Fruit fly (Drosophila melanogaster) whole organism, embryonic: ENCODE results near the gene CG12728.

Experiments
- B-H1 ChIP-seq: fragments of 200-800 bp; sonication (Bioruptor generic); IDR thresholded peaks from 3 replicates; pipeline ENCODE4 v1.3.6; 2022; ENCODE audit warnings: missing biosample characterization, missing genetic modification characterization
- CG10321 ChIP-seq: fragments of 200-800 bp; sonication (Bioruptor generic); IDR thresholded peaks from 2 replicates; pipeline ENCODE4 v1.3.6; 2022; ENCODE audit warnings: missing biosample characterization, missing genetic modification characterization
- CG11247 ChIP-seq: fragments of 200-800 bp; sonication (Bioruptor generic); IDR thresholded peaks from 2 replicates; pipeline ENCODE4 v1.3.6; 2022; ENCODE audit warnings: missing biosample characterization, missing genetic modification characterization
- CG11695 ChIP-seq: fragments of 200-800 bp; sonication (Bioruptor generic); IDR thresholded peaks from 3 replicates; pipeline ENCODE4 v1.3.6; 2022; ENCODE audit warnings: missing biosample characterization, missing genetic modification characterization
- CG13296 ChIP-seq: fragments of 200-800 bp; sonication (Bioruptor generic); optimal IDR thresholded peaks from 3 replicates; lab custom pipeline; 2018; ENCODE audit warnings: missing biosample characterization, mild to moderate bottlenecking, missing genetic modification characterization
- CG14014 ChIP-seq: fragments of 200-800 bp; sonication (Bioruptor generic); IDR thresholded peaks from 2 replicates; pipeline ENCODE4 v1.3.6; 2022; ENCODE audit warnings: missing biosample characterization, missing genetic modification characterization
- CG14667 ChIP-seq: fragments of 200-800 bp; sonication (Bioruptor generic); IDR thresholded peaks from 2 replicates; pipeline ENCODE4 v1.3.6; 2022; ENCODE audit warnings: missing biosample characterization, missing genetic modification characterization
- CG16779 ChIP-seq: fragments of 200-800 bp; sonication (Bioruptor generic); IDR thresholded peaks from 2 replicates; pipeline ENCODE4 v1.3.6; 2022; ENCODE audit warnings: missing biosample characterization, missing genetic modification characterization
- CG17328 ChIP-seq: fragments of 200-800 bp; sonication (Bioruptor generic); IDR thresholded peaks from 2 replicates; pipeline ENCODE4 v1.3.6; 2022; ENCODE audit warnings: missing biosample characterization, missing genetic modification characterization
- CG1832 ChIP-seq: fragments of 200-800 bp; sonication (Bioruptor generic); optimal IDR thresholded peaks from 2 replicates; lab custom pipeline; 2017; ENCODE audit warnings: missing biosample characterization, mild to moderate bottlenecking, missing genetic modification characterization, inconsistent platforms
- CG18476 ChIP-seq: fragments of 200-800 bp; sonication (Bioruptor generic); optimal IDR thresholded peaks from 2 replicates; lab custom pipeline; 2016; ENCODE audit warnings: missing biosample characterization, mild to moderate bottlenecking, missing genetic modification characterization
- CG2875 ChIP-seq: fragments of 200-800 bp; sonication (Bioruptor generic); optimal IDR thresholded peaks from 2 replicates; lab custom pipeline; 2017; ENCODE audit warnings: missing biosample characterization, mild to moderate bottlenecking, missing genetic modification characterization, missing genetic modification reagents
- CG3065 ChIP-seq: fragments of 200-800 bp; sonication (Bioruptor generic); optimal IDR thresholded peaks from 2 replicates; lab custom pipeline; 2016; ENCODE audit warnings: missing biosample characterization, missing genetic modification characterization
- CG32532 ChIP-seq: fragments of 200-800 bp; sonication (Bioruptor generic); IDR thresholded peaks from 2 replicates; pipeline ENCODE4 v1.3.6; 2022; ENCODE audit warnings: missing biosample characterization, missing genetic modification characterization
- CG3407 ChIP-seq: fragments of 200-800 bp; sonication (Bioruptor generic); optimal IDR thresholded peaks from 2 replicates; lab custom pipeline; 2018; ENCODE audit warnings: missing biosample characterization, mild to moderate bottlenecking, missing genetic modification characterization
- CG34224 ChIP-seq: fragments of 200-800 bp; sonication (Bioruptor generic); IDR thresholded peaks from 3 replicates; pipeline ENCODE4 v1.3.6; 2022; ENCODE audit warnings: missing biosample characterization, missing genetic modification characterization; ENCODE audit not compliant: partially characterized antibody
- CG34376 ChIP-seq: fragments of 200-800 bp; sonication (Bioruptor generic); optimal IDR thresholded peaks from 2 replicates; lab custom pipeline; 2018; ENCODE audit warnings: missing biosample characterization, mild to moderate bottlenecking, missing genetic modification characterization
- CG3726 ChIP-seq: fragments of 200-800 bp; sonication (Bioruptor generic); IDR thresholded peaks from 3 replicates; pipeline ENCODE4, ENCODE4 v1.3.6; 2022; ENCODE audit warnings: missing biosample characterization, missing genetic modification characterization
- CG4854 ChIP-seq: fragments of 200-800 bp; sonication (Bioruptor generic); optimal IDR thresholded peaks from 2 replicates; lab custom pipeline; 2016; ENCODE audit warnings: missing biosample characterization, missing genetic modification characterization, inconsistent platforms
- CG5180 ChIP-seq: fragments of 200-800 bp; sonication (Bioruptor generic); optimal IDR thresholded peaks from 3 replicates; lab custom pipeline; 2017; ENCODE audit warnings: missing biosample characterization, missing genetic modification characterization, mild to moderate bottlenecking, moderate library complexity, missing genetic modification reagents
- CG8478 ChIP-seq: fragments of >200 bp; optimal IDR thresholded peaks from 2 replicates; lab custom pipeline; 2018
- CG9727 ChIP-seq: fragments of 200-800 bp; sonication (Bioruptor generic); optimal IDR thresholded peaks from 3 replicates; lab custom pipeline; 2017; ENCODE audit warnings: missing biosample characterization, mild to moderate bottlenecking, missing genetic modification characterization
- Chrac-16 ChIP-seq: fragments of 200-800 bp; sonication (Bioruptor generic); optimal IDR thresholded peaks from 3 replicates; lab custom pipeline; 2016; ENCODE audit warnings: missing biosample characterization, missing genetic modification characterization
- Dip2 ChIP-seq: fragments of 200-800 bp; sonication (Bioruptor generic); IDR thresholded peaks from 2 replicates; pipeline ENCODE4 v1.3.6; 2022; ENCODE audit warnings: missing biosample characterization, missing genetic modification characterization
- Elba2 ChIP-seq: fragments of 200-800 bp; sonication (Bioruptor generic); optimal IDR thresholded peaks from 3 replicates; lab custom pipeline; 2016; ENCODE audit warnings: missing biosample characterization, missing genetic modification characterization
- GATAe ChIP-seq: fragments of 200-800 bp; sonication (Bioruptor generic); conservative IDR thresholded peaks from 2 replicates; pipeline ENCODE4 v1.3.6; 2022; ENCODE audit warnings: missing biosample characterization, missing genetic modification characterization
- HmgZ ChIP-seq: fragments of 200-800 bp; sonication (Bioruptor generic); optimal IDR thresholded peaks from 2 replicates; lab custom pipeline; 2018; ENCODE audit warnings: missing biosample characterization, mild to moderate bottlenecking, missing genetic modification characterization
- Hr51 ChIP-seq, 2 experiments: fragments of 200-800 bp; sonication (Bioruptor generic); optimal IDR thresholded peaks; 2 replicates in 1 of 2; 3 replicates in 1 of 2; lab custom pipeline; 2016 to 2018; ENCODE audit warnings: missing biosample characterization in 2 of 2, missing genetic modification characterization in 2 of 2, mild to moderate bottlenecking in 1 of 2, moderate library complexity in 1 of 2
- Lhr ChIP-seq: fragments of 200-800 bp; sonication (Bioruptor generic); optimal IDR thresholded peaks from 3 replicates; lab custom pipeline; 2017; ENCODE audit warnings: mild to moderate bottlenecking, missing biosample characterization, missing genetic modification reagents, missing genetic modification characterization
- Opbp ChIP-seq: fragments of 200-800 bp; sonication (Bioruptor generic); IDR thresholded peaks from 3 replicates; pipeline ENCODE4 v1.3.6; 2022; ENCODE audit warnings: missing biosample characterization, missing genetic modification characterization; ENCODE audit not compliant: partially characterized antibody
- Poxn ChIP-seq: fragments of 200-800 bp; sonication (Bioruptor generic); IDR thresholded peaks from 2 replicates; pipeline ENCODE4 v1.3.6; 2022; ENCODE audit warnings: missing biosample characterization, missing genetic modification characterization
- Spps ChIP-seq: fragments of 200-800 bp; sonication (Bioruptor generic); optimal IDR thresholded peaks from 2 replicates; lab custom pipeline; 2018; ENCODE audit warnings: missing biosample characterization, mild to moderate bottlenecking, missing genetic modification characterization
- amos ChIP-seq: fragments of 200-800 bp; sonication (Bioruptor generic); IDR thresholded peaks from 2 replicates; pipeline ENCODE4 v1.3.6; 2022; ENCODE audit warnings: missing biosample characterization, missing genetic modification characterization; ENCODE audit not compliant: partially characterized antibody
- caup ChIP-seq: fragments of 200-800 bp; sonication (Bioruptor generic); optimal IDR thresholded peaks from 3 replicates; lab custom pipeline; 2017; ENCODE audit warnings: missing biosample characterization, mild to moderate bottlenecking, missing genetic modification characterization, moderate library complexity; ENCODE audit not compliant: severe bottlenecking
- chinmo ChIP-seq: fragments of 200-800 bp; sonication (Bioruptor generic); IDR thresholded peaks from 4 replicates; pipeline ENCODE4 v1.3.6; 2022; ENCODE audit warnings: missing biosample characterization, missing genetic modification characterization; ENCODE audit not compliant: partially characterized antibody
- chm ChIP-seq: fragments of 200-800 bp; sonication (Bioruptor generic); IDR thresholded peaks from 2 replicates; pipeline ENCODE4 v1.3.6; 2022; ENCODE audit warnings: missing biosample characterization, missing genetic modification characterization
- gem ChIP-seq: fragments of 200-800 bp; sonication (Bioruptor generic); optimal IDR thresholded peaks from 2 replicates; lab custom pipeline; 2019; ENCODE audit warnings: missing biosample characterization, mild to moderate bottlenecking, missing genetic modification characterization, moderate library complexity
- gfzf ChIP-seq: fragments of 200-800 bp; sonication (Bioruptor generic); optimal IDR thresholded peaks from 2 replicates; lab custom pipeline; 2016; ENCODE audit warnings: missing biosample characterization, mild to moderate bottlenecking, missing genetic modification characterization, moderate library complexity
- grau ChIP-seq: fragments of 200-800 bp; optimal IDR thresholded peaks from 3 replicates; lab custom pipeline; 2019; ENCODE audit warnings: missing biosample characterization, mild to moderate bottlenecking, missing genetic modification characterization, moderate library complexity
- knrl ChIP-seq: fragments of 200-800 bp; sonication (Bioruptor generic); IDR thresholded peaks from 3 replicates; pipeline ENCODE4 v1.3.6; 2022; ENCODE audit warnings: missing biosample characterization, missing genetic modification characterization; ENCODE audit not compliant: partially characterized antibody
- onecut ChIP-seq: fragments of 200-800 bp; sonication (Bioruptor generic); IDR thresholded peaks from 2 replicates; pipeline ENCODE4 v1.3.6; 2022; ENCODE audit warnings: missing biosample characterization, missing genetic modification characterization
- pros ChIP-seq: fragments of 200-800 bp; sonication (Bioruptor generic); optimal IDR thresholded peaks from 3 replicates; lab custom pipeline; 2019; ENCODE audit warnings: missing biosample characterization, mild to moderate bottlenecking, missing genetic modification characterization, moderate library complexity
- psq ChIP-seq: fragments of 200-800 bp; sonication (Bioruptor generic); optimal IDR thresholded peaks from 2 replicates; lab custom pipeline; 2017; ENCODE audit warnings: missing biosample characterization, missing genetic modification characterization
- pzg ChIP-seq: fragments of 200-800 bp; sonication (Bioruptor generic); optimal IDR thresholded peaks from 3 replicates; lab custom pipeline; 2018; ENCODE audit warnings: missing biosample characterization, mild to moderate bottlenecking, missing genetic modification characterization, moderate library complexity
- tup ChIP-seq: fragments of 200-800 bp; sonication (Bioruptor generic); optimal IDR thresholded peaks from 2 replicates; lab custom pipeline; 2016; ENCODE audit warnings: missing biosample characterization, mild to moderate bottlenecking, missing genetic modification characterization, moderate library complexity
- tx ChIP-seq: fragments of 200-800 bp; sonication (Bioruptor generic); optimal IDR thresholded peaks from 2 replicates; lab custom pipeline; 2016; ENCODE audit warnings: missing biosample characterization, missing genetic modification characterization
- vvl ChIP-seq: fragments of 200-800 bp; sonication (Bioruptor generic); IDR thresholded peaks from 2 replicates; pipeline ENCODE4 v1.3.6; 2022; ENCODE audit warnings: missing biosample characterization, missing genetic modification characterization
- zf30C ChIP-seq: fragments of 200-800 bp; sonication (Bioruptor generic); optimal IDR thresholded peaks from 3 replicates; lab custom pipeline; 2018; ENCODE audit warnings: missing biosample characterization, mild to moderate bottlenecking, missing genetic modification characterization
- zfh1 ChIP-seq: fragments of 200-800 bp; sonication (Bioruptor generic); IDR thresholded peaks from 3 replicates; pipeline ENCODE4 v1.3.6; 2022; ENCODE audit warnings: missing biosample characterization, missing genetic modification characterization

The CG12728 gene

dm6 chrX:5901628-5902213 is 40.7 kb upstream of the CG12728 start (continued):
- TF ChIP-seq CG3407 (GFP tag; lab: Kevin White, UChicago): peak; percentile 2
- TF ChIP-seq Poxn (GFP tag; lab: Robert Waterston, UW): no peak
- peak; percentile 36 for TF ChIP-seq CG9727 (GFP tag; lab: Kevin White, UChicago)
- peak; percentile 8 for TF ChIP-seq grau (tag; lab: Kevin White, UChicago)
- no peak; the same call in 2 of the 3 replicates for TF ChIP-seq B-H1
- TF ChIP-seq CG10321 (GFP tag; lab: Robert Waterston, UW): peak; percentile 95
- TF ChIP-seq onecut (GFP tag; lab: Robert Waterston, UW): no peak; the same call in 1 of the 2 replicates
- TF ChIP-seq chm (GFP tag; lab: Robert Waterston, UW): peak; percentile 64; the same call in 1 of the 2 replicates
- peak; percentile 86; the same call in 2 of the 4 replicates for TF ChIP-seq chinmo (GFP tag; lab: Robert Waterston, UW)
- TF ChIP-seq CG11695: no peak; the same call in 2 of the 3 replicates
- peak; percentile 7 for TF ChIP-seq pzg (GFP tag; lab: Kevin White, UChicago)
- TF ChIP-seq Hr51 (GFP tag; optimal IDR thresholded peaks at IDR 0.05; lab: Kevin White, UChicago): peak; percentile 3 to 38
- TF ChIP-seq gfzf (GFP tag; lab: Kevin White, UChicago): no peak
- no peak for TF ChIP-seq CG14667 (GFP tag; lab: Robert Waterston, UW)
- TF ChIP-seq CG34224 (GFP tag; lab: Robert Waterston, UW): peak; percentile 37; the same call in 1 of the 3 replicates
- TF ChIP-seq CG5180 (GFP tag; lab: Kevin White, UChicago): no peak
- TF ChIP-seq tx (GFP tag; lab: Kevin White, UChicago): no peak
- peak; percentile 43 for TF ChIP-seq CG13296 (GFP tag; lab: Kevin White, UChicago)
- no peak for TF ChIP-seq CG4854
- TF ChIP-seq CG3726 (GFP tag; lab: Robert Waterston, UW): no peak
- TF ChIP-seq Spps: no peak
- peak; percentile 38 for TF ChIP-seq CG11247 (GFP tag; lab: Robert Waterston, UW)
- no peak for TF ChIP-seq GATAe (GFP tag; lab: Robert Waterston, UW)
- TF ChIP-seq HmgZ (tag; lab: Kevin White, UChicago): peak; percentile 23
- TF ChIP-seq CG8478: peak; percentile 87
- TF ChIP-seq CG18476: peak; percentile 51
- TF ChIP-seq Lhr (GFP tag; lab: Kevin White, UChicago): no peak
- TF ChIP-seq zfh1 (GFP tag; lab: Robert Waterston, UW): peak; percentile 37; the same call in 1 of the 3 replicates
- TF ChIP-seq Opbp (GFP tag; lab: Robert Waterston, UW): peak; percentile 40; the same call in 2 of the 3 replicates
- TF ChIP-seq gem: peak; percentile 36
- 0 out of 3 replicates have a peak, but pooled peaks have one; percentile 22 for TF ChIP-seq knrl (GFP tag; lab: Robert Waterston, UW)
- no peak for TF ChIP-seq CG17328 (GFP tag; lab: Robert Waterston, UW)
- no peak; the same call in 1 of the 2 replicates for TF ChIP-seq CG14014 (GFP tag; lab: Robert Waterston, UW)
- no peak for TF ChIP-seq Dip2 (GFP tag; lab: Robert Waterston, UW)
- peak; percentile 54 for TF ChIP-seq CG34376 (GFP tag; lab: Kevin White, UChicago)
- peak; percentile 32 for TF ChIP-seq psq (GFP tag; lab: Kevin White, UChicago)
- no peak for TF ChIP-seq Elba2
- TF ChIP-seq CG16779 (GFP tag; lab: Robert Waterston, UW): peak; percentile 58; the same call in 1 of the 2 replicates
- TF ChIP-seq pros: peak; percentile 44
- peak; percentile 95 for TF ChIP-seq CG1832 (GFP tag; lab: Kevin White, UChicago)
- peak; percentile 61; the same call in 1 of the 2 replicates for TF ChIP-seq vvl (GFP tag; lab: Robert Waterston, UW)
- peak; percentile 23 for TF ChIP-seq caup (GFP tag; lab: Kevin White, UChicago)
- TF ChIP-seq Chrac-16 (GFP tag; lab: Kevin White, UChicago): no peak
- peak; percentile 44 for TF ChIP-seq zf30C (GFP tag; lab: Kevin White, UChicago)
- no peak for TF ChIP-seq tup (GFP tag; lab: Kevin White, UChicago)
- 0 out of 2 replicates have a peak, but pooled peaks have one; percentile 18 for TF ChIP-seq CG32532 (GFP tag; lab: Robert Waterston, UW)
- peak; percentile 51 for TF ChIP-seq CG2875
- TF ChIP-seq amos: peak; percentile 11; the same call in 1 of the 2 replicates
- TF ChIP-seq CG3065 (GFP tag; lab: Kevin White, UChicago): no peak
